Fruit fly (Drosophila melanogaster) S2 (cell line): ENCODE results near the gene CG31253.

Experiments
- CG8478 ChIP-seq: fragments of >200 bp; optimal IDR thresholded peaks from 2 replicates; lab custom pipeline; 2018
- CTCF ChIP-seq, 2 experiments: fragments of >200 bp; optimal IDR thresholded peaks; 2 replicates each; lab custom pipeline; 2018

DNA sequence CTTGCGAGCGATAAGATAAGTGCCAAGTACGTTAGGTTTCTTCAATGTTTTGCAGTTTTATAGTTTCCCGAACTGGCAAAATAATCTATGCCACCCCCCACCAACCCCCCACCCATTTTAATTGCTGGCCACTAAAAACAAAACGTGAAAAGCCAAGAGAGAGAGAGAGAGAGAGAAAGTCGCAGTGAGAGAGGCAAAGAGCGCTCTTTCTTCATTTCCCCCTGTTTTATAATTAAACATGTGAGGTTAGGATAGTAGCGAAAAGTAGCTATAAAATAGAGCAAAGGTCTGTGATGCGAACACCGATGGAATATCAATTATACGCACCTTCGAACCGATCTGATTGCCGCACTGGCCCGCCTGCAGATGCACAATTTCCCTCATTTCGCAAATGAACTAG, 27.4 kb upstream of the CG31253 start:
- TF ChIP-seq CG8478 (lab: Kevin White, UChicago) (no peak), CTCF (optimal IDR thresholded peaks at IDR 0.05; lab: Kevin White, UChicago) (no peak)
